Fruit fly (Drosophila melanogaster) whole organism: ENCODE measurements around the gene Gfat2.

Experiments
- CG8478 ChIP-seq: fragments of >200 bp; optimal IDR thresholded peaks from 2 replicates; lab custom pipeline; 2018; ENCODE audit warnings: inconsistent platforms
- Dll ChIP-seq: fragments of >200 bp; optimal IDR thresholded peaks from 2 replicates; lab custom pipeline; 2017
- EcR ChIP-seq, 2 experiments: fragments of >200 bp; optimal IDR thresholded peaks; 2 replicates each; lab custom pipeline; 2017; ENCODE audit warnings: missing biosample characterization in 2 of 2, missing genetic modification characterization in 2 of 2, missing genetic modification reagents in 2 of 2

DNA sequence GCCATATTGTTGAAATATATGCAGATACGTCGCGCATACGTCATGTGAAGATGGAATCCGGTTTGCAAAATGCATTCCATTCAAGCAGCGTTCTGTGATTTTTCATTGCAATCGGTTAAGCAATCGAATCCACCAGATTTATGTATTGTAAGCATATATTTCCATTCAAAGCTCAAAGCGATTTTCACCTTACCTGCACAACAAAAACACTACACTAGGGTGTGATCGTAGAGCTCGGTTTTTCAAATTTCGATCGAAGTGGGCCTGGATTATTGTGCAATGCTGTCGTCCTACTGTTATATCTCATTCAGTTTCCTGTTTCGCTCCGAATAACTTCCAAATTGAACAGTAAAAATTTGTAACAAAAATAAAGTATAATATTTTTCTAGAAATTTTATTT is 48.5 kb downstream of the Gfat2 start, which contains the start of gene Mst98Ca:
- TF ChIP-seq Dll (lab: Kevin White, UChicago) = no peak
- no peak for TF ChIP-seq EcR (GFP tag; optimal IDR thresholded peaks at IDR 0.05; lab: Kevin White, UChicago)
- no peak for TF ChIP-seq CG8478 (lab: Kevin White, UChicago)
